Worm (Caenorhabditis elegans): ENCODE results near the gene csp-1.

DNA sequence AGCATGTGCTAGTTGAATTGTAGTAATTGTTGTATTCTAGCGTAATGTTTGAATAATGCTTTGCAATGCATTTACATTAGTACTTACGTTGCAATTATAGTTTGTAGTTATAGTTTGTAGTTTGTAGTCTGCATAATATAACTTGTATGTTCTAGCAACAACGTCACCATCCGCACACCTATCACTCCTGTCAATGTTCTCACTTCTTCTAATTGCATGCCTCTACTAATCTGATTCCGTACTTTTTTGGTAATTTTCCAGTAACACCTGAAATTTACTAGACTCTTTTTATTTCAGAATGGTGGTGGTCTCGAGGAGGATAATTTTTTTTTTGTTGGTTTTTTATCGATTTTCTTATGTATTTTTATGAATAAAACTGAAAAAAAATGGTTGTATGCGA is 35.6 kb downstream of the csp-1 start:
- TF ChIP-seq mxl-2 (GFP tag; conservative IDR thresholded peaks at IDR 0.05) (no peak), dve-1 (tag; optimal IDR thresholded peaks at IDR 0.05; ENCODE audit: insufficient read depth) (no peak), ZK546.5 (tag; optimal IDR thresholded peaks at IDR 0.05) (no peak), nhr-102 (tag; optimal IDR thresholded peaks at IDR 0.05) (no peak), ceh-62 (tag; optimal IDR thresholded peaks at IDR 0.05) (no peak)

All from whole organism, L4 larva.